Worm (Caenorhabditis elegans) whole organism, late embryonic: ENCODE results near the gene str-190.

Experiments
- Y22D7AL.16 ChIP-seq: sonication (generic microtip); optimal IDR thresholded peaks from 2 replicates; lab custom pipeline; 2016; ENCODE audit warnings: missing genetic modification characterization, missing compliant biosample characterization
- ama-1 ChIP-seq: fragments of 150-350 bp; optimal IDR thresholded peaks from 2 replicates; lab custom pipeline; 2014
- ceh-22 ChIP-seq: sonication (generic microtip); optimal IDR thresholded peaks from 2 replicates; lab custom pipeline; 2017; ENCODE audit warnings: missing biosample characterization, missing genetic modification characterization
- ceh-45 ChIP-seq: fragments of 200-800 bp; sonication (Bioruptor generic); IDR thresholded peaks from 2 replicates; pipeline ENCODE4 v1.3.6; 2022; ENCODE audit warnings: missing genetic modification reagents, missing genetic modification characterization, missing compliant biosample characterization
- dmd-4 ChIP-seq: sonication (generic microtip); optimal IDR thresholded peaks from 2 replicates; lab custom pipeline; 2016; ENCODE audit warnings: borderline replicate concordance, missing genetic modification characterization, missing compliant biosample characterization
- fkh-10 ChIP-seq: fragments of 150-350 bp; optimal IDR thresholded peaks from 2 replicates; lab custom pipeline; 2014; ENCODE audit warnings: missing biosample characterization, missing genetic modification reagents, missing genetic modification characterization
- nhr-11 ChIP-seq: fragments of 150-350 bp; optimal IDR thresholded peaks from 2 replicates; lab custom pipeline; 2014; ENCODE audit warnings: missing biosample characterization, missing genetic modification characterization
- ref-2 ChIP-seq: sonication (generic microtip); optimal IDR thresholded peaks from 2 replicates; lab custom pipeline; 2016; ENCODE audit warnings: missing genetic modification characterization, missing compliant biosample characterization

ce11 chrV:7490340-7490739 lies 12.0 kb upstream of the str-190 start, which contains the start of gene srbc-9:
- TF ChIP-seq dmd-4 (tag; lab: Kevin White, UChicago), result no peak
- TF ChIP-seq fkh-10, result no peak
- no peak for TF ChIP-seq ref-2 (tag; lab: Kevin White, UChicago)
- no peak for TF ChIP-seq ceh-22
- no peak for TF ChIP-seq nhr-11
- no peak for TF ChIP-seq ceh-45 (GFP tag; lab: Robert Waterston, UW)
- no peak for TF ChIP-seq ama-1 (lab: Kevin White, UChicago)
- TF ChIP-seq Y22D7AL.16, result no peak
